Fruit fly (Drosophila melanogaster): ENCODE data around the gene CG2004.

CG2004 gene

DNA sequence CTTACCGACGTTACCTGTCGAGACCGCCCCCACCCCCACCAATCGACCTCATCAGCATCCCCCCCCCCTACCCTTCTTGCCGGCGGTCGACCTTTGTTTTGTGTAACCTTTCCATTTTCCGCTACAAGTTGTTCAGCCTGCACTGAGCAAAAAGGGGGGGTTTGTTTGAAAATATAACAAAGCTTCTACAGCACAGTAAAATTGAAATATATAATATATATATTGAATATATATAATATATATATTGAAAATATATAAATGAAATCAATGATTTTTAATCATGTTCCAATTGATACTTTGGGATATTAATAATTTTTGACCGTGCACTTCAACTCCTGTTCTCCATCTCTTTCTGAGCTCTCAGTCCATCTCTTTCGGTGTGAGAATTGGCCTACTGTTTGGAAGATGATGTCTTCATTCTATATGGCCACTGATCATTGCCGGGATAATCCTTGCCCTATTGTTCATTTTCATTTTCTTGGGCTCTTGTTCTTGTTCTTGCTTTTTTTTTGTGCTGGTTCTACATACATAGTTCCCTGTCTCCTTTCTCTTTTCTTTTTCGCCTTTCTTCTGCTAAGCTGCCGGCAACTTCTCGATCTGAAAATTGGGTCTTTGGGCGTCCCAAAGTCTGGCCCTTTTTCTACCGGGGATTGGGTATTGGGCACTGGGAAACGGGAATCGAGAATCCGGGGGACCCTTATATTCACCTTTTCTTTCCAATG lies 49.0 kb downstream of the CG2004 start (continued):
- peak; percentile 38 for TF ChIP-seq CG14710 (tag; optimal IDR thresholded peaks at IDR 0.05)
- TF ChIP-seq mirr (GFP tag; optimal IDR thresholded peaks at IDR 0.05), result no peak
- no peak for TF ChIP-seq Sry-β (GFP tag; optimal IDR thresholded peaks at IDR 0.05)
- no peak for TF ChIP-seq Adf1 (GFP tag; IDR thresholded peaks at IDR 0.05)
- TF ChIP-seq lilli (GFP tag; optimal IDR thresholded peaks at IDR 0.05), result no peak
- TF ChIP-seq CG18262 (tag; optimal IDR thresholded peaks at IDR 0.05), result peak; percentile 47
- TF ChIP-seq Sox102F (GFP tag; optimal IDR thresholded peaks at IDR 0.05), result no peak
- TF ChIP-seq CG8765 (GFP tag; IDR thresholded peaks at IDR 0.05), result no peak
- no peak for TF ChIP-seq CG17912 (GFP tag; optimal IDR thresholded peaks at IDR 0.05)
- TF ChIP-seq CG33557 (GFP tag; optimal IDR thresholded peaks at IDR 0.05), result peak; percentile 23
- no peak for TF ChIP-seq bowl (GFP tag; IDR thresholded peaks at IDR 0.05)

DNA sequence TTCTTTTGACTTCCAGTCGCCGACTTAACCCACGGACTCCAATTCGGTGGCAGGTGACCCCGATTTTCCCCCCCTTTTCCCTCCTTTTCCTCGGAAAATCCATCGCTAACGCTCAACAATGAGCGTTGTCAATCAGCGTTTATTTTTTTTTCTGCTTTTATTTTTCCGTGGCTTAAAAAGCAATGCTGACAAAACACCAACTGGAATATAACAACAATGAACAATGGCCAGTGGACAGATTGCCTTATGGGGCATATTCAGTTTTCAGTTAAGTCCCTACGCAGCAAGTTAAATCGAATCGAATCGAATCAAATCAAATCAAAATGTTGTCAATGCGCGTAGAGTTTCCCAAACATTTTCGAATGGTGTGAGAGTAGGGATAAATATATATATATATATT lies 50.9 kb downstream of the CG2004 start:
- TF ChIP-seq oc (tag; optimal IDR thresholded peaks at IDR 0.05) (peak; percentile 95), ham (GFP tag; IDR thresholded peaks at IDR 0.05) (no peak), CrebB (tag; optimal IDR thresholded peaks at IDR 0.05) (no peak), Opbp (GFP tag; IDR thresholded peaks at IDR 0.05; ENCODE audit: partially characterized antibody) (no peak), Lim3 (GFP tag; IDR thresholded peaks at IDR 0.05) (no peak)

All from whole organism, embryonic.